Worm (Caenorhabditis elegans) whole organism, L3 larva: ENCODE data around the gene let-23.

ENCODE experiments used
- ama-1 ChIP-seq: fragments of 150-350 bp; optimal IDR thresholded peaks from 2 replicates; lab custom pipeline; 2018
- fos-1 ChIP-seq: fragments of 150-350 bp; optimal IDR thresholded peaks from 2 replicates; lab custom pipeline; 2014; ENCODE audit warnings: missing biosample characterization, missing genetic modification characterization
- lsy-12 ChIP-seq: sonication (generic microtip); optimal IDR thresholded peaks from 2 replicates; lab custom pipeline; 2016; ENCODE audit warnings: mild to moderate bottlenecking, missing genetic modification characterization, missing compliant biosample characterization
- mdl-1 ChIP-seq: fragments of 150-350 bp; optimal IDR thresholded peaks from 2 replicates; lab custom pipeline; 2014; ENCODE audit warnings: missing biosample characterization, missing genetic modification characterization

DNA sequence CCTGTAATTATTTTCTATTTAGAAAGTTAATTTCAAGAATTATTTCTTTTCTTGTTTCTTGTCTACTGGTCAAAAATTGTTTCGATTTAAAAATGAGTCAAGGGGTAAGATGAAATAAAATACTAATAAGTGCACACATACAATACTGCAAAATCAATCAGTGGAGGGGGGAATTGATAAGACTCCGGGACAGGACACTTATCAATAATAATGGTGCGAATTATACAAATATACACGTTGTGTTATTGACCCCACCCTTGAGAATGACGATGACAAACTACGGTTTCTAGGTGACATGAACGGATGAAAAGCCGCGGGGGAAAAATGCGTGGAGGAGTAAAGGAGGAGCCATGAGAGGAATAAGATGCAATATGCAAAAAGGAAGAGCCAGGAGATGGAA lies 16.2 kb upstream of the let-23 start:
- TF ChIP-seq lsy-12 (tag; lab: Kevin White, UChicago) (no peak), mdl-1 (tag; lab: Kevin White, UChicago) (no peak), ama-1 (lab: Kevin White, UChicago) (no peak), fos-1 (tag; lab: Kevin White, UChicago) (no peak)
